Fruit fly (Drosophila melanogaster) whole organism, embryonic: Measurements from ENCODE around the gene CG5934.

Experiments
- Adf1 ChIP-seq: fragments of 200-800 bp; sonication (Bioruptor generic); IDR thresholded peaks from 2 replicates; pipeline ENCODE4 v1.3.6; 2022; ENCODE audit warnings: missing biosample characterization, missing genetic modification characterization
- CG10209 ChIP-seq: fragments of 200-800 bp; sonication (Bioruptor generic); optimal IDR thresholded peaks from 3 replicates; lab custom pipeline; 2017; ENCODE audit warnings: missing biosample characterization, mild to moderate bottlenecking, missing genetic modification characterization, missing genetic modification reagents
- CG12391 ChIP-seq: fragments of 200-800 bp; sonication (Bioruptor generic); optimal IDR thresholded peaks from 3 replicates; lab custom pipeline; 2018; ENCODE audit warnings: missing biosample characterization, mild to moderate bottlenecking, missing genetic modification characterization, moderate library complexity
- CG13287 ChIP-seq: fragments of 200-800 bp; sonication (Bioruptor generic); IDR thresholded peaks from 2 replicates; pipeline ENCODE4 v1.3.6; 2022; ENCODE audit warnings: missing biosample characterization, missing genetic modification characterization; ENCODE audit not compliant: partially characterized antibody
- CG14667 ChIP-seq: fragments of 200-800 bp; sonication (Bioruptor generic); IDR thresholded peaks from 2 replicates; pipeline ENCODE4 v1.3.6; 2022; ENCODE audit warnings: missing biosample characterization, missing genetic modification characterization
- CG1529 ChIP-seq: fragments of 200-800 bp; sonication (Bioruptor generic); optimal IDR thresholded peaks from 3 replicates; lab custom pipeline; 2018; ENCODE audit warnings: missing biosample characterization, missing genetic modification characterization
- CG1603 ChIP-seq: fragments of 200-800 bp; sonication (Bioruptor generic); optimal IDR thresholded peaks from 2 replicates; lab custom pipeline; 2019; ENCODE audit warnings: missing biosample characterization, mild to moderate bottlenecking, missing genetic modification characterization, moderate library complexity
- CG16815 ChIP-seq: fragments of 200-800 bp; sonication (Bioruptor generic); optimal IDR thresholded peaks from 3 replicates; lab custom pipeline; 2017; ENCODE audit warnings: missing biosample characterization, mild to moderate bottlenecking, missing genetic modification characterization
- CG17612 ChIP-seq: fragments of 200-800 bp; sonication (Bioruptor generic); IDR thresholded peaks from 2 replicates; pipeline ENCODE4 v1.3.6; 2022; ENCODE audit warnings: missing biosample characterization, missing genetic modification characterization
- CG2199 ChIP-seq: fragments of 200-800 bp; sonication (Bioruptor generic); IDR thresholded peaks from 3 replicates; pipeline ENCODE4 v1.3.6; 2022; ENCODE audit warnings: missing biosample characterization, missing genetic modification characterization
- CG30403 ChIP-seq: fragments of 200-800 bp; sonication (Bioruptor generic); optimal IDR thresholded peaks from 3 replicates; lab custom pipeline; 2016; ENCODE audit warnings: missing biosample characterization, missing genetic modification characterization
- CG3163 ChIP-seq: fragments of 200-800 bp; sonication (Bioruptor generic); optimal IDR thresholded peaks from 3 replicates; lab custom pipeline; 2016; ENCODE audit warnings: missing biosample characterization, missing genetic modification characterization
- CG33557 ChIP-seq: fragments of 200-800 bp; sonication (Bioruptor generic); optimal IDR thresholded peaks from 2 replicates; lab custom pipeline; 2019; ENCODE audit warnings: missing biosample characterization, mild to moderate bottlenecking, missing genetic modification characterization, moderate library complexity
- CG4360 ChIP-seq: fragments of 200-800 bp; sonication (Bioruptor generic); IDR thresholded peaks from 2 replicates; pipeline ENCODE4 v1.3.6; 2022; ENCODE audit warnings: missing biosample characterization, missing genetic modification characterization
- CG6254 ChIP-seq: fragments of 200-800 bp; sonication (Bioruptor generic); optimal IDR thresholded peaks from 3 replicates; lab custom pipeline; 2017; ENCODE audit warnings: mild to moderate bottlenecking, missing biosample characterization, missing genetic modification reagents, missing genetic modification characterization
- CG6272 ChIP-seq: fragments of 200-800 bp; sonication (Bioruptor generic); IDR thresholded peaks from 2 replicates; pipeline ENCODE4 v1.3.6; 2022; ENCODE audit warnings: missing biosample characterization, missing genetic modification characterization
- CG6683 ChIP-seq: fragments of 200-800 bp; sonication (Bioruptor generic); optimal IDR thresholded peaks from 2 replicates; lab custom pipeline; 2017; ENCODE audit warnings: missing biosample characterization, mild to moderate bottlenecking, missing genetic modification characterization, missing genetic modification reagents
- CG7357 ChIP-seq: fragments of 200-800 bp; sonication (Bioruptor generic); IDR thresholded peaks from 3 replicates; pipeline ENCODE4 v1.3.6; 2022; ENCODE audit warnings: missing biosample characterization, missing genetic modification characterization
- CG7928 ChIP-seq: fragments of 200-800 bp; sonication (Bioruptor generic); optimal IDR thresholded peaks from 2 replicates; lab custom pipeline; 2017; ENCODE audit warnings: missing biosample characterization, mild to moderate bottlenecking, missing genetic modification characterization
- CG8089 ChIP-seq: fragments of 200-800 bp; sonication (Bioruptor generic); optimal IDR thresholded peaks from 3 replicates; lab custom pipeline; 2016; ENCODE audit warnings: missing biosample characterization, missing genetic modification characterization
- CG8359 ChIP-seq: fragments of 200-800 bp; sonication (Bioruptor generic); optimal IDR thresholded peaks from 2 replicates; lab custom pipeline; 2017; ENCODE audit warnings: missing biosample characterization, mild to moderate bottlenecking, missing genetic modification characterization, borderline replicate concordance
- CG9609 ChIP-seq: fragments of 200-800 bp; sonication (Bioruptor generic); optimal IDR thresholded peaks from 3 replicates; lab custom pipeline; 2016; ENCODE audit warnings: missing biosample characterization, missing genetic modification characterization
- CG9797 ChIP-seq: fragments of 200-800 bp; sonication (Bioruptor generic); optimal IDR thresholded peaks from 3 replicates; lab custom pipeline; 2018; ENCODE audit warnings: missing biosample characterization, mild to moderate bottlenecking, missing genetic modification characterization
- Chrac-16 ChIP-seq: fragments of 200-800 bp; sonication (Bioruptor generic); optimal IDR thresholded peaks from 3 replicates; lab custom pipeline; 2016; ENCODE audit warnings: missing biosample characterization, missing genetic modification characterization
- D ChIP-seq, 2 experiments: fragments of 200-800 bp in 1 of 2; fragments of >200 bp in 1 of 2; sonication (Bioruptor generic) in 1 of 2; optimal IDR thresholded peaks; 2 replicates in 1 of 2; 3 replicates in 1 of 2; lab custom pipeline; 2017; ENCODE audit warnings: mild to moderate bottlenecking in 1 of 2, missing biosample characterization in 1 of 2, missing genetic modification characterization in 1 of 2, missing genetic modification reagents in 1 of 2
- Dref ChIP-seq: fragments of 200-800 bp; sonication (Bioruptor generic); IDR thresholded peaks from 2 replicates; pipeline ENCODE4 v1.3.6; 2022; ENCODE audit warnings: missing biosample characterization, missing genetic modification characterization
- HLH4C ChIP-seq: fragments of 200-800 bp; sonication (Bioruptor generic); IDR thresholded peaks from 3 replicates; pipeline ENCODE4 v1.3.6; 2022; ENCODE audit warnings: missing biosample characterization, missing genetic modification characterization; ENCODE audit not compliant: partially characterized antibody
- Lim3 ChIP-seq: fragments of 200-800 bp; sonication (Bioruptor generic); IDR thresholded peaks from 2 replicates; pipeline ENCODE4 v1.3.6; 2022; ENCODE audit warnings: missing biosample characterization, missing genetic modification characterization
- Lpt ChIP-seq: fragments of >200 bp; optimal IDR thresholded peaks from 2 replicates; lab custom pipeline; 2018; ENCODE audit warnings: missing biosample characterization, missing genetic modification characterization
- MTF-1 ChIP-seq: fragments of 200-800 bp; sonication (Bioruptor generic); optimal IDR thresholded peaks from 2 replicates; lab custom pipeline; 2018; ENCODE audit warnings: missing biosample characterization, mild to moderate bottlenecking, missing genetic modification characterization, borderline replicate concordance
- NfI ChIP-seq: fragments of 200-800 bp; sonication (Bioruptor generic); optimal IDR thresholded peaks from 3 replicates; lab custom pipeline; 2018; ENCODE audit warnings: missing biosample characterization, mild to moderate bottlenecking, missing genetic modification characterization, moderate library complexity
- Oaz ChIP-seq: fragments of 200-800 bp; sonication (Bioruptor generic); IDR thresholded peaks from 2 replicates; pipeline ENCODE4 v1.3.6; 2022; ENCODE audit warnings: missing biosample characterization, missing genetic modification characterization
- Tbp ChIP-seq: fragments of >200 bp; optimal IDR thresholded peaks from 2 replicates; lab custom pipeline; 2018; ENCODE audit warnings: missing biosample characterization, missing genetic modification characterization
- al ChIP-seq: fragments of 200-800 bp; sonication (Bioruptor generic); IDR thresholded peaks from 2 replicates; pipeline ENCODE4 v1.3.6; 2022; ENCODE audit warnings: missing biosample characterization, missing genetic modification characterization
- ase ChIP-seq: fragments of 200-800 bp; sonication (Bioruptor generic); IDR thresholded peaks from 3 replicates; pipeline ENCODE4 v1.3.6; 2022; ENCODE audit warnings: missing biosample characterization, missing genetic modification characterization
- br ChIP-seq: fragments of >200 bp; optimal IDR thresholded peaks from 2 replicates; lab custom pipeline; 2017
- eyg ChIP-seq: fragments of 200-800 bp; sonication (Bioruptor generic); optimal IDR thresholded peaks from 3 replicates; lab custom pipeline; 2016; ENCODE audit warnings: missing biosample characterization, missing genetic modification characterization
- gcm ChIP-seq: fragments of 200-800 bp; sonication (Bioruptor generic); optimal IDR thresholded peaks from 2 replicates; lab custom pipeline; 2019; ENCODE audit warnings: missing biosample characterization, mild to moderate bottlenecking, missing genetic modification characterization, moderate library complexity
- grau ChIP-seq: fragments of 200-800 bp; optimal IDR thresholded peaks from 3 replicates; lab custom pipeline; 2019; ENCODE audit warnings: missing biosample characterization, mild to moderate bottlenecking, missing genetic modification characterization, moderate library complexity
- knrl ChIP-seq: fragments of 200-800 bp; sonication (Bioruptor generic); IDR thresholded peaks from 3 replicates; pipeline ENCODE4 v1.3.6; 2022; ENCODE audit warnings: missing biosample characterization, missing genetic modification characterization; ENCODE audit not compliant: partially characterized antibody
- nau ChIP-seq: fragments of 200-800 bp; sonication (Bioruptor generic); optimal IDR thresholded peaks from 3 replicates; lab custom pipeline; 2017; ENCODE audit warnings: missing biosample characterization, mild to moderate bottlenecking, missing genetic modification characterization, missing genetic modification reagents
- org-1 ChIP-seq: fragments of 200-800 bp; sonication (Bioruptor generic); optimal IDR thresholded peaks from 2 replicates; lab custom pipeline; 2017; ENCODE audit warnings: missing biosample characterization, missing genetic modification characterization
- otp ChIP-seq: fragments of 200-800 bp; sonication (Bioruptor generic); IDR thresholded peaks from 3 replicates; pipeline ENCODE4, ENCODE4 v1.3.6; 2022; ENCODE audit warnings: missing biosample characterization, missing genetic modification characterization
- pros ChIP-seq: fragments of 200-800 bp; sonication (Bioruptor generic); optimal IDR thresholded peaks from 3 replicates; lab custom pipeline; 2019; ENCODE audit warnings: missing biosample characterization, mild to moderate bottlenecking, missing genetic modification characterization, moderate library complexity
- pzg ChIP-seq: fragments of 200-800 bp; sonication (Bioruptor generic); optimal IDR thresholded peaks from 3 replicates; lab custom pipeline; 2018; ENCODE audit warnings: missing biosample characterization, mild to moderate bottlenecking, missing genetic modification characterization, moderate library complexity
- scrt ChIP-seq: fragments of 200-800 bp; sonication (Bioruptor generic); optimal IDR thresholded peaks from 2 replicates; lab custom pipeline; 2018; ENCODE audit warnings: missing biosample characterization, mild to moderate bottlenecking, missing genetic modification characterization, moderate library complexity
- sqz ChIP-seq: fragments of 200-800 bp; sonication (Bioruptor generic); optimal IDR thresholded peaks from 3 replicates; lab custom pipeline; 2018; ENCODE audit warnings: missing biosample characterization, mild to moderate bottlenecking, missing genetic modification characterization
- zfh1 ChIP-seq: fragments of 200-800 bp; sonication (Bioruptor generic); IDR thresholded peaks from 3 replicates; pipeline ENCODE4 v1.3.6; 2022; ENCODE audit warnings: missing biosample characterization, missing genetic modification characterization

The CG5934 gene

DNA sequence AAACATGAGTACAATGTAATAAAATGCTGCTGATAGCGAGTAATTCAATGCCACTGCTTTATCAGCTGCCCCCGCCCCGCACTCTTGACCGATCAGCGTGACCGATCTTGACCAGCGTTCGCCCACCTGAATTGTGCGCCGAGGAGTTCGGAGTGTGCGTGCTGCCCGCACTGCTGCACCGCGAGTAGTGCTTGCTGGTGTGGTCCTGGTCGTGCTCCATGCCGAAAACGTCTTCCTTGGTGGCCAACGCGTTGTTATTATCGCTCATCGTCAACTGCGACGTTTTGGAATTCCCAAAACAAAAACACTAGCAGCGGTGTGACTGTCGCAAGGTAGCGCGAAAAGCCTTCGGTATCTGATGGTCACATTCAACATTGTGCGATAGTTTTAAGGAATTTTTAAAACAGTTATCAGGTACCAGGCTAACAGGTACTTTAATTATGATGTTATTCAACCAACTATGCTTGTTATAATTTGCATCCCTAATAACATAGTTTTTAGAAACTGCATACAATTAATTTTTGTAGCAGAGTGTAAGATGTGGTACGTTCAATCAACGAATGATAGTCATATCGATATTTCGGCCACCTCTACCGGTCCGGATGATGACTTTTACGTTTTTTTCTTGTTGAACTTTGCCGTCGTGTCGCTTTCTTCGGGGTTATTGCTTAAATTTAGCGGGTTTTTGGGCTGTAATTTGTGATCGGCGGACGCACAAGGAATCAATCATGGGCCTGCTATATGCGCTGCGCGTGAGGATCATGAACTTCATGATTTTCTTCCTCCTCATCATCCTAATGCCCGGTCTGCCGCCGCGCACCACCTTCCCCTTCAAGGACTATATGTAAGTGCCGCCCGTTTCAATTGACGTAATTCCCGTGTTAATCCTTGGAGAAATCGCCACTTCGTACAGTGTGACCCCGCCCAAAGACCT lies 15.0 kb downstream of the CG5934 start, which contains the start of the genes bigmax and Hmu (continued):
- peak; percentile 21; the same call in 1 of the 2 replicates for TF ChIP-seq Lim3 (GFP tag; lab: Robert Waterston, UW)
- TF ChIP-seq knrl (GFP tag; lab: Robert Waterston, UW) = peak; percentile 96
- TF ChIP-seq CG4360 (GFP tag; lab: Robert Waterston, UW) = no peak
- peak; percentile 62; the same call in 1 of the 2 replicates for TF ChIP-seq CG14667 (GFP tag; lab: Robert Waterston, UW)
- peak; percentile 47 for TF ChIP-seq CG16815
- TF ChIP-seq CG17612 (GFP tag; lab: Robert Waterston, UW) = peak; percentile 22; the same call in 1 of the 2 replicates
- TF ChIP-seq CG7928 (GFP tag; lab: Kevin White, UChicago) = peak; percentile 70
- peak; percentile 41 for TF ChIP-seq CG1529
- TF ChIP-seq gcm (GFP tag; lab: Kevin White, UChicago) = peak; percentile 62
- TF ChIP-seq Oaz (GFP tag; lab: Robert Waterston, UW) = peak; percentile 72
- peak; percentile 98 for TF ChIP-seq CG13287 (GFP tag; lab: Robert Waterston, UW)
- no peak for TF ChIP-seq Tbp
- peak; percentile 80 for TF ChIP-seq CG6272
- peak; percentile 79 for TF ChIP-seq NfI (GFP tag; lab: Kevin White, UChicago)
- peak; percentile 72 for TF ChIP-seq scrt (GFP tag; lab: Kevin White, UChicago)
- TF ChIP-seq Lpt = no peak
- TF ChIP-seq CG9797 (GFP tag; lab: Kevin White, UChicago) = peak; percentile 95
- TF ChIP-seq D (optimal IDR thresholded peaks at IDR 0.05; lab: Kevin White, UChicago) = no peak
- TF ChIP-seq D (GFP tag; optimal IDR thresholded peaks at IDR 0.05; lab: Kevin White, UChicago) = peak; percentile 53
- peak; percentile 50 for TF ChIP-seq CG33557 (GFP tag; lab: Kevin White, UChicago)
- no peak for TF ChIP-seq CG6254 (GFP tag; lab: Kevin White, UChicago)
- TF ChIP-seq CG8089 (GFP tag; lab: Kevin White, UChicago) = peak; percentile 72
- TF ChIP-seq CG6683 (GFP tag; lab: Kevin White, UChicago) = peak; percentile 62
- peak; percentile 80 for TF ChIP-seq ase (GFP tag; lab: Robert Waterston, UW)
- no peak for TF ChIP-seq org-1 (GFP tag; lab: Kevin White, UChicago)
- TF ChIP-seq pros (GFP tag; lab: Kevin White, UChicago) = no peak
- peak; percentile 67 for TF ChIP-seq Dref (GFP tag; lab: Robert Waterston, UW)
- TF ChIP-seq Adf1 = peak; percentile 65
- TF ChIP-seq br = no peak
- peak; percentile 83 for TF ChIP-seq sqz
- TF ChIP-seq eyg (GFP tag; lab: Kevin White, UChicago) = peak; percentile 81
- peak; percentile 76 for TF ChIP-seq CG3163 (GFP tag; lab: Kevin White, UChicago)
- no peak for TF ChIP-seq CG2199 (GFP tag; lab: Robert Waterston, UW)
- TF ChIP-seq pzg = peak; percentile 96
- peak; percentile 87 for TF ChIP-seq Chrac-16 (GFP tag; lab: Kevin White, UChicago)
- TF ChIP-seq al (GFP tag; lab: Robert Waterston, UW) = peak; percentile 79
- TF ChIP-seq otp (GFP tag; lab: Robert Waterston, UW) = peak; percentile 71; the same call in 1 of the 3 replicates
- peak; percentile 81 for TF ChIP-seq zfh1 (GFP tag; lab: Robert Waterston, UW)
- TF ChIP-seq CG9609 (GFP tag; lab: Kevin White, UChicago) = peak; percentile 85
- TF ChIP-seq grau (tag; lab: Kevin White, UChicago) = peak; percentile 85
- TF ChIP-seq CG1603 = peak; percentile 91
- peak; percentile 91 for TF ChIP-seq CG12391 (tag; lab: Kevin White, UChicago)
- peak; percentile 69; the same call in 2 of the 3 replicates for TF ChIP-seq CG7357 (GFP tag; lab: Robert Waterston, UW)
- TF ChIP-seq CG30403 = peak; percentile 89
- peak; percentile 20 for TF ChIP-seq MTF-1 (GFP tag; lab: Kevin White, UChicago)
- peak; percentile 76 for TF ChIP-seq CG10209 (GFP tag; lab: Kevin White, UChicago)
- no peak for TF ChIP-seq CG8359 (GFP tag; lab: Kevin White, UChicago)
- peak; percentile 83 for TF ChIP-seq HLH4C
- peak; percentile 62 for TF ChIP-seq nau (GFP tag; lab: Kevin White, UChicago)
